Fruit fly (Drosophila melanogaster) whole organism, prepupa: ENCODE results near the gene upSET.
A peak's percentile ranks its signal among the peaks of the same experiment; 100 is the strongest.

Experiments
- Blimp-1 ChIP-seq: fragments of 200-800 bp; sonication (Bioruptor generic); optimal IDR thresholded peaks from 3 replicates; lab custom pipeline; 2017; ENCODE audit warnings: missing biosample characterization, missing genetic modification characterization, mild to moderate bottlenecking, moderate library complexity, missing genetic modification reagents
- CG1621 ChIP-seq: fragments of 200-800 bp; sonication (Bioruptor generic); optimal IDR thresholded peaks from 3 replicates; lab custom pipeline; 2018; ENCODE audit warnings: missing biosample characterization, mild to moderate bottlenecking, missing genetic modification characterization
- Gug ChIP-seq: fragments of 200-800 bp; sonication (Bioruptor generic); IDR thresholded peaks from 2 replicates; pipeline ENCODE4 v1.3.6; 2022; ENCODE audit warnings: missing biosample characterization, missing genetic modification characterization
- Lpt ChIP-seq: fragments of 200-800 bp; sonication (Bioruptor generic); optimal IDR thresholded peaks from 3 replicates; lab custom pipeline; 2016; ENCODE audit warnings: missing biosample characterization, missing genetic modification characterization
- acj6 ChIP-seq: fragments of 200-800 bp; sonication (Bioruptor generic); optimal IDR thresholded peaks from 3 replicates; lab custom pipeline; 2016; ENCODE audit warnings: missing biosample characterization, missing genetic modification characterization

DNA sequence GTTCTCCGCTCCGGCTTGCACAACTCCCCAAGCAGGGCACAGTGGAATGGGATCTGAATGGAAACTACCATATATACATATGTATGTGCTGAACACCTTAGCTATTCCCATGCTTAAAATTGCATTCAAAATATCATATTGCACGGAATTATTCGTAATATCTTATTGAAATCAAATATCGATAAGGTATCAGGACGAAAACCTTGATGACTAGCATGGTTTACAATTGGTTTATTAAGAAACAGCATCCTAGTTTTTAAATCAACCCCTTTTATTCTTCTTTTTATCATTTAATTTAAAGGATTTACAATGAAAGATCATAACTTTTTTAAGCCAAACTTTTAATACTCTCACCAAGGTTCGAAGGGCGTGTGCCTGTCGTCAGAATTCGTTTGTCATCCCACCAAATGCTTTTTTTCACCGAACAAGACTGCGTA, 53.4 kb downstream of the upSET start:
- TF ChIP-seq Lpt (GFP tag; lab: Kevin White, UChicago) (no peak), Gug (GFP tag; lab: Robert Waterston, UW) (no peak), acj6 (GFP tag; lab: Kevin White, UChicago) (peak; percentile 60), Blimp-1 (GFP tag; lab: Kevin White, UChicago) (no peak), CG1621 (no peak)
